Worm (Caenorhabditis elegans) whole organism, young adult: ENCODE measurements around the gene H20J04.7.

Experiments
- B0019.2 ChIP-seq: fragments of 200-800 bp; sonication (Bioruptor generic); conservative IDR thresholded peaks from 2 replicates; pipeline ENCODE4 v1.3.6; 2022; ENCODE audit warnings: missing genetic modification reagents, missing genetic modification characterization, missing compliant biosample characterization
- B0035.1 ChIP-seq: sonication (generic microtip); optimal IDR thresholded peaks from 2 replicates; lab custom pipeline; 2016; ENCODE audit warnings: missing genetic modification characterization, mild to moderate bottlenecking, missing compliant biosample characterization, missing genotype, missing genetic modification reagents
- B0261.1 ChIP-seq: sonication (generic microtip); optimal IDR thresholded peaks from 2 replicates; lab custom pipeline; 2016; ENCODE audit warnings: mild to moderate bottlenecking, missing genetic modification characterization, moderate library complexity, missing compliant biosample characterization
- F22D6.2 ChIP-seq: sonication (generic microtip); optimal IDR thresholded peaks from 2 replicates; lab custom pipeline; 2016; ENCODE audit warnings: mild to moderate bottlenecking, missing genetic modification characterization, missing compliant biosample characterization
- F23B12.7 ChIP-seq: sonication (generic microtip); optimal IDR thresholded peaks from 2 replicates; lab custom pipeline; 2017; ENCODE audit warnings: missing genetic modification characterization, mild to moderate bottlenecking, missing compliant biosample characterization, antibody characterized with exemption, moderate library complexity; ENCODE audit not compliant: insufficient read depth
- F39B2.1 ChIP-seq: fragments of 200-800 bp; sonication (Bioruptor generic); IDR thresholded peaks from 2 replicates; pipeline ENCODE4 v1.3.6; 2022; ENCODE audit warnings: missing genetic modification reagents, missing genetic modification characterization, missing compliant biosample characterization
- K11D2.4 ChIP-seq: fragments of 200-800 bp; sonication (Bioruptor generic); IDR thresholded peaks from 2 replicates; pipeline ENCODE4 v1.3.6; 2022; ENCODE audit warnings: missing genetic modification reagents, missing genetic modification characterization, missing compliant biosample characterization
- Y53G8AR.9 ChIP-seq: fragments of 200-800 bp; sonication (Bioruptor generic); conservative IDR thresholded peaks from 2 replicates; pipeline ENCODE4 v1.3.6; 2022; ENCODE audit warnings: missing genetic modification reagents, missing genetic modification characterization, missing compliant biosample characterization
- Y56A3A.18 ChIP-seq: fragments of 200-800 bp; sonication (Bioruptor generic); IDR thresholded peaks from 2 replicates; pipeline ENCODE4 v1.3.6; 2022; ENCODE audit warnings: missing genetic modification reagents, missing genetic modification characterization, missing compliant biosample characterization
- Y67H2A.10 ChIP-seq: fragments of 200-800 bp; sonication (Bioruptor generic); conservative IDR thresholded peaks from 2 replicates; pipeline ENCODE4 v1.3.6; 2022; ENCODE audit warnings: missing genetic modification reagents, missing genetic modification characterization, missing compliant biosample characterization
- Y79H2A.3 ChIP-seq: fragments of 200-800 bp; sonication (Bioruptor generic); conservative IDR thresholded peaks from 2 replicates; pipeline ENCODE4 v1.3.6; 2022; ENCODE audit warnings: missing genetic modification reagents, missing genetic modification characterization, missing compliant biosample characterization
- ama-1 ChIP-seq, 3 experiments: fragments of 150-350 bp in 1 of 3; sonication (generic microtip) in 2 of 3; optimal IDR thresholded peaks; 2 replicates each; lab custom pipeline; 2014 to 2018; ENCODE audit warnings: missing biosample characterization in 2 of 3, missing genetic modification characterization in 2 of 3, missing genetic modification reagents in 2 of 3
- aptf-2 ChIP-seq: fragments of 200-800 bp; sonication (Bioruptor generic); conservative IDR thresholded peaks from 2 replicates; pipeline ENCODE4 v1.3.6; 2022; ENCODE audit warnings: missing genetic modification reagents, missing genetic modification characterization, missing compliant biosample characterization
- athp-1 ChIP-seq: sonication (generic microtip); optimal IDR thresholded peaks from 2 replicates; lab custom pipeline; 2017; ENCODE audit warnings: mild to moderate bottlenecking, missing genetic modification characterization, missing compliant biosample characterization
- attf-3 ChIP-seq: fragments of 200-800 bp; sonication (Bioruptor generic); conservative IDR thresholded peaks from 2 replicates; pipeline ENCODE4 v1.3.6; 2022; ENCODE audit warnings: missing genetic modification reagents, missing genetic modification characterization, missing compliant biosample characterization
- bed-1 ChIP-seq: fragments of 200-800 bp; sonication (Bioruptor generic); IDR thresholded peaks from 2 replicates; pipeline ENCODE4 v1.3.6; 2022; ENCODE audit warnings: missing genetic modification reagents, missing genetic modification characterization, missing compliant biosample characterization
- cebp-2 ChIP-seq: fragments of 200-800 bp; sonication (Bioruptor generic); IDR thresholded peaks from 2 replicates; pipeline ENCODE4 v1.3.6; 2022; ENCODE audit warnings: missing genetic modification characterization, missing compliant biosample characterization
- ceh-40 ChIP-seq: fragments of 200-800 bp; sonication (Bioruptor generic); IDR thresholded peaks from 2 replicates; pipeline ENCODE4 v1.3.6; 2022; ENCODE audit warnings: missing genetic modification characterization, missing compliant biosample characterization
- ceh-58 ChIP-seq: fragments of 200-800 bp; sonication (Bioruptor generic); IDR thresholded peaks from 2 replicates; pipeline ENCODE4 v1.3.6; 2022; ENCODE audit warnings: missing genetic modification characterization, missing compliant biosample characterization
- ceh-79 ChIP-seq: sonication (generic microtip); optimal IDR thresholded peaks from 2 replicates; lab custom pipeline; 2017; ENCODE audit warnings: mild to moderate bottlenecking, missing genetic modification characterization, missing compliant biosample characterization
- die-1 ChIP-seq: sonication (generic microtip); optimal IDR thresholded peaks from 2 replicates; lab custom pipeline; 2016; ENCODE audit warnings: missing genotype, mild to moderate bottlenecking, missing genetic modification characterization, missing compliant biosample characterization
- egl-18 ChIP-seq: fragments of 200-800 bp; sonication (Bioruptor generic); IDR thresholded peaks from 2 replicates; pipeline ENCODE4 v1.3.6; 2022; ENCODE audit warnings: missing genetic modification reagents, missing genetic modification characterization, missing compliant biosample characterization
- ekl-4 ChIP-seq: fragments of 200-800 bp; sonication (Bioruptor generic); IDR thresholded peaks from 2 replicates; pipeline ENCODE4 v1.3.6; 2022; ENCODE audit warnings: missing genetic modification reagents, missing genetic modification characterization, missing compliant biosample characterization
- ets-4 ChIP-seq: fragments of 200-800 bp; sonication (Bioruptor generic); optimal IDR thresholded peaks from 2 replicates; lab custom pipeline; 2018; ENCODE audit warnings: mild to moderate bottlenecking, missing genetic modification characterization, missing compliant biosample characterization
- hlh-12 ChIP-seq: sonication (generic microtip); optimal IDR thresholded peaks from 2 replicates; lab custom pipeline; 2016; ENCODE audit warnings: missing genetic modification characterization, missing compliant biosample characterization
- hrde-1 ChIP-seq: sonication (generic microtip); optimal IDR thresholded peaks from 2 replicates; lab custom pipeline; 2016; ENCODE audit warnings: missing genetic modification characterization, mild to moderate bottlenecking, missing compliant biosample characterization, moderate library complexity, missing genotype, missing genetic modification reagents, borderline replicate concordance
- hsf-1 ChIP-seq: fragments of 200-800 bp; sonication (Bioruptor generic); IDR thresholded peaks from 2 replicates; pipeline ENCODE4 v1.3.6; 2022; ENCODE audit warnings: missing genetic modification reagents, missing genetic modification characterization, missing compliant biosample characterization
- let-526 ChIP-seq: fragments of 200-800 bp; sonication (Bioruptor generic); IDR thresholded peaks from 2 replicates; pipeline ENCODE4 v1.3.6; 2022; ENCODE audit warnings: missing genetic modification reagents, missing genetic modification characterization, missing compliant biosample characterization
- let-607 ChIP-seq, 2 experiments: fragments of 200-800 bp in 1 of 2; sonication (Bioruptor generic) in 1 of 2; sonication (generic microtip) in 1 of 2; optimal IDR thresholded peaks; 2 replicates each; lab custom pipeline; 2016 to 2018; ENCODE audit warnings: mild to moderate bottlenecking in 2 of 2, missing compliant biosample characterization in 2 of 2, missing genetic modification characterization in 2 of 2, moderate library complexity in 2 of 2, missing genotype in 1 of 2
- lir-1 ChIP-seq: fragments of 200-800 bp; sonication (Bioruptor generic); conservative IDR thresholded peaks from 2 replicates; pipeline ENCODE4 v1.3.6; 2022; ENCODE audit warnings: missing genetic modification reagents, missing genetic modification characterization, missing compliant biosample characterization
- lsl-1 ChIP-seq: fragments of 200-800 bp; sonication (Bioruptor generic); optimal IDR thresholded peaks from 2 replicates; lab custom pipeline; 2018; ENCODE audit warnings: mild to moderate bottlenecking, missing genetic modification characterization, moderate library complexity, missing compliant biosample characterization
- madf-8 ChIP-seq: fragments of 200-800 bp; sonication (Bioruptor generic); conservative IDR thresholded peaks from 2 replicates; pipeline ENCODE4 v1.3.6; 2022; ENCODE audit warnings: missing genetic modification reagents, missing genetic modification characterization, missing compliant biosample characterization
- mel-28 ChIP-seq: sonication (generic microtip); optimal IDR thresholded peaks from 2 replicates; lab custom pipeline; 2016; ENCODE audit warnings: borderline replicate concordance, mild to moderate bottlenecking, missing genetic modification characterization, missing compliant biosample characterization
- nfya-2 ChIP-seq: fragments of 200-800 bp; sonication (Bioruptor generic); IDR thresholded peaks from 2 replicates; pipeline ENCODE4 v1.3.6; 2022; ENCODE audit warnings: missing genetic modification reagents, missing genetic modification characterization, missing compliant biosample characterization
- nhr-120 ChIP-seq: fragments of 200-800 bp; sonication (Bioruptor generic); IDR thresholded peaks from 2 replicates; pipeline ENCODE4 v1.3.6; 2022; ENCODE audit warnings: missing genetic modification characterization, missing compliant biosample characterization
- nhr-80 ChIP-seq: sonication (generic microtip); optimal IDR thresholded peaks from 2 replicates; lab custom pipeline; 2016; ENCODE audit warnings: missing genetic modification characterization, missing compliant biosample characterization
- rcor-1 ChIP-seq: fragments of 200-800 bp; sonication (Bioruptor generic); IDR thresholded peaks from 2 replicates; pipeline ENCODE4 v1.3.6; 2022; ENCODE audit warnings: missing genetic modification reagents, missing genetic modification characterization, missing compliant biosample characterization
- rec-8 ChIP-seq, 2 experiments: sonication (generic microtip); optimal IDR thresholded peaks; 2 replicates each; lab custom pipeline; 2016; ENCODE audit warnings: mild to moderate bottlenecking in 2 of 2, missing genetic modification characterization in 2 of 2, missing genetic modification reagents in 2 of 2, missing genotype in 2 of 2, missing biosample characterization in 1 of 2, missing compliant biosample characterization in 1 of 2, moderate library complexity in 1 of 2
- rpc-1 ChIP-seq, 2 experiments: fragments of 150-350 bp in 1 of 2; sonication (generic microtip) in 1 of 2; optimal IDR thresholded peaks; 2 replicates each; lab custom pipeline; 2014 to 2018; ENCODE audit warnings: missing biosample characterization in 1 of 2, missing genetic modification characterization in 1 of 2, missing genetic modification reagents in 1 of 2, missing genotype in 1 of 2
- snpc-4 ChIP-seq, 5 experiments: fragments of 150-350 bp in 1 of 5; sonication (generic microtip) in 4 of 5; optimal IDR thresholded peaks; 2 replicates each; lab custom pipeline; 2014 to 2018; ENCODE audit warnings: missing genetic modification characterization in 5 of 5, missing biosample characterization in 3 of 5, antibody characterized with exemption in 2 of 5, mild to moderate bottlenecking in 2 of 5, missing compliant biosample characterization in 2 of 5, missing genotype in 2 of 5, moderate library complexity in 2 of 5, missing genetic modification reagents in 1 of 5
- tbx-9 ChIP-seq: sonication (generic microtip); optimal IDR thresholded peaks from 2 replicates; lab custom pipeline; 2016; ENCODE audit warnings: borderline replicate concordance, missing genetic modification characterization, inconsistent platforms, missing compliant biosample characterization
- zim-3 ChIP-seq: sonication (generic microtip); optimal IDR thresholded peaks from 2 replicates; lab custom pipeline; 2017; ENCODE audit warnings: mild to moderate bottlenecking, missing genetic modification characterization, moderate library complexity, missing compliant biosample characterization
- ztf-22 ChIP-seq: fragments of 200-800 bp; sonication (Bioruptor generic); optimal IDR thresholded peaks from 2 replicates; lab custom pipeline; 2018; ENCODE audit warnings: mild to moderate bottlenecking, missing genetic modification characterization, moderate library complexity, missing compliant biosample characterization
- ztf-6 ChIP-seq: fragments of 200-800 bp; sonication (Bioruptor generic); IDR thresholded peaks from 2 replicates; pipeline ENCODE4 v1.3.6; 2022; ENCODE audit warnings: missing genetic modification reagents, missing genetic modification characterization, missing compliant biosample characterization

H20J04.7 gene

DNA sequence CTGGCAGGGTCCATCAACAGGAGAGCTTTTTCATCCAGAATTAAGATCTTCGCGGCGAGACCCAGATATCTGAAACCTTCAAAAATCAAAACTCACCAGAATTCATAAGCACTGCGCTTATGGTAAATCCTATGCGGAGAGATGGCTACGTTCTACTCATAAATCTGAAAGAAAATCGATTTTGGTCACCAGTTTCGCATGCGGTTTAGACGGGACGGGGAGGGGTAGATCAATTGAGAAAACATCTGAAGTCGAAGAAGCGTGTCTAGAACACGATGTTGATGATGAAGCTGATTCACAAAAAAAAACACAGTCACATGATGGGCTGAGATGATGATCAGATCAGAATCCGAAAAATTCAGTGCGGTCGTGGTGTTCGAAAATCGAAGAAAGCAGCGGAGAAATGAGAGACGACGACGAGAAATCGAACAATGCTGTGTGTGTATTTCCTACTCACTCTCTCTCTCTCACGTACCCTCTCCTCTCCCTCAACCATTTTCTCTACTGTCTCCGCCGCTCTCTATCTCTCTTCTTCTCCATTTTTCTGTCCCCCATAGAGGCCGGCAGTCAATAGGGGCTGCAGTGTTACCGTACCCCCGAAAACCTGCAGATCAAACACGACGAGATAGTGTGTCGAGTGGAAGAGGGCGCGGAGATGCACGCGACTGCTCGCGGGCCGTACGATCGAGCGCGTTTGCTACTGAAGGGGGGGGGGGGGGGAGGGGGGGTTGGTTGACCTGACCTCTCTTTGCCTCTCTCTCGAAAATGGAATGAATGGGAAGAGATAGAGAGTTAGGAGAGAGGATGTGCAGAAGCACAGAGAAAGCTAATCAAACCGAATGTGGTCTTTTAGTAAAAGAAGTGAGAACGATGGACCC is 21.4 kb upstream of the H20J04.7 start, which contains the start of gene ntl-2 (continued):
- TF ChIP-seq let-526 (peak; percentile 89), rpc-1 (optimal IDR thresholded peaks at IDR 0.05; lab: Kevin White, UChicago) (no peak), rpc-1 (tag; optimal IDR thresholded peaks at IDR 0.05; lab: Kevin White, UChicago) (no peak), mel-28 (tag; lab: Kevin White, UChicago) (peak; percentile 59), ceh-79 (tag; lab: Kevin White, UChicago) (peak; percentile 41), B0019.2 (GFP tag; lab: Robert Waterston, UW) (no peak), Y53G8AR.9 (GFP tag; lab: Robert Waterston, UW) (peak; percentile 88), Y56A3A.18 (GFP tag; lab: Robert Waterston, UW) (peak; percentile 86; the same call in 1 of the 2 replicates), K11D2.4 (GFP tag; lab: Robert Waterston, UW) (peak; percentile 92), hlh-12 (tag; lab: Kevin White, UChicago) (no peak), ets-4 (GFP tag; lab: Kevin White, UChicago) (peak; percentile 86), bed-1 (no peak), Y67H2A.10 (GFP tag; lab: Robert Waterston, UW) (peak; percentile 74), hrde-1 (no peak), zim-3 (tag; lab: Kevin White, UChicago) (peak; percentile 65), F39B2.1 (GFP tag; lab: Robert Waterston, UW) (no peak), snpc-4 (GFP tag; optimal IDR thresholded peaks at IDR 0.05; lab: Kevin White, UChicago) (peak; percentile 34), snpc-4 (tag; optimal IDR thresholded peaks at IDR 0.05; lab: Kevin White, UChicago) (peak in 3 of 4 experiments; percentile 29 to 76 (median 69)), ekl-4 (peak; percentile 94), F23B12.7 (tag; lab: Kevin White, UChicago) (peak; percentile 65), die-1 (tag; lab: Kevin White, UChicago) (no peak), hsf-1 (GFP tag; lab: Robert Waterston, UW) (peak; percentile 63; the same call in 1 of the 2 replicates), athp-1 (tag; lab: Kevin White, UChicago) (peak; percentile 95), rcor-1 (GFP tag; lab: Robert Waterston, UW) (peak; percentile 88), nhr-120 (GFP tag; lab: Robert Waterston, UW) (no peak), attf-3 (no peak), ceh-40 (GFP tag; lab: Robert Waterston, UW) (no peak), lir-1 (GFP tag; lab: Robert Waterston, UW) (peak; percentile 74), lsl-1 (peak; percentile 59), ztf-22 (GFP tag; lab: Kevin White, UChicago) (peak; percentile 73), aptf-2 (no peak), rec-8 (tag; optimal IDR thresholded peaks at IDR 0.05; lab: Kevin White, UChicago) (no peak), egl-18 (peak; percentile 82; the same call in 1 of the 2 replicates), nfya-2 (0 out of 2 replicates have a peak, but pooled peaks have one; percentile 38), nhr-80 (tag; lab: Kevin White, UChicago) (peak; percentile 94), tbx-9 (tag; lab: Kevin White, UChicago) (no peak), B0261.1 (tag; lab: Kevin White, UChicago) (peak; percentile 33), ceh-58 (GFP tag; lab: Robert Waterston, UW) (no peak), let-607 (tag; optimal IDR thresholded peaks at IDR 0.05; lab: Kevin White, UChicago) (peak; percentile 75 to 81), ztf-6 (GFP tag; lab: Robert Waterston, UW) (0 out of 2 replicates have a peak, but pooled peaks have one; percentile 34), Y79H2A.3 (no peak), ama-1 (optimal IDR thresholded peaks at IDR 0.05; lab: Kevin White, UChicago) (no peak), ama-1 (GFP tag; optimal IDR thresholded peaks at IDR 0.05; lab: Kevin White, UChicago) (no peak), B0035.1 (tag; lab: Kevin White, UChicago) (no peak), cebp-2 (0 out of 2 replicates have a peak, but pooled peaks have one; percentile 40), F22D6.2 (tag; lab: Kevin White, UChicago) (peak; percentile 43), madf-8 (GFP tag; lab: Robert Waterston, UW) (peak; percentile 23; the same call in 1 of the 2 replicates)
